Worm (Caenorhabditis elegans): Measurements from ENCODE around the gene ref-1.

The ref-1 gene

DNA sequence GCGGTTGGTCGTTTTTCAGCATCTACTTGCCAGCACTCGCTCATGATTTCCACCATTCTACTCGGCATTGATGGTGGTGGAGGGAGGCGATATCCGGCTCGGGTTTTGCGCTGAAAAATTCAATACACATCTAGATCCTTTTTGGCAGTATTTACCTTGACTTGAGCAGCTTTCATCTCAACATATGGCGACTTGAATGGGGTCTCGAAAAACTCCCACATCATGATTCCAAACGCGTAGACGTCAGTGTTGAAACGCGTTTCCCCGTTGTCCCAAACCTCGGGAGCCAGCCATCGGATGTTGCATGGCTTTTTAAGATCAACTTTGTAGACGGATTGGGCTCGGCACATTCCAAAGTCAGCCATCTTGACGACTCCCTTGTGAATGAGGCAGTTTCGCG lies 19.8 kb upstream of the ref-1 start:
- no peak for TF ChIP-seq crh-2 (tag; optimal IDR thresholded peaks at IDR 0.05)
- no peak for TF ChIP-seq nhr-10 (tag; optimal IDR thresholded peaks at IDR 0.05)
- TF ChIP-seq elt-1 (tag; optimal IDR thresholded peaks at IDR 0.05): no peak
- no peak for TF ChIP-seq lsy-2 (tag; optimal IDR thresholded peaks at IDR 0.05)
- no peak for TF ChIP-seq elt-3 (tag; optimal IDR thresholded peaks at IDR 0.05)
- TF ChIP-seq sma-9 (GFP tag; optimal IDR thresholded peaks at IDR 0.05): no peak
- no peak for TF ChIP-seq sma-9 (tag; optimal IDR thresholded peaks at IDR 0.05)
- no peak for TF ChIP-seq egl-27 (tag; optimal IDR thresholded peaks at IDR 0.05)
- TF ChIP-seq ztf-1 (GFP tag; conservative IDR thresholded peaks at IDR 0.05): no peak
- no peak for TF ChIP-seq alr-1 (tag; optimal IDR thresholded peaks at IDR 0.05)
- no peak for TF ChIP-seq blmp-1 (tag; optimal IDR thresholded peaks at IDR 0.05; ENCODE audit: insufficient read depth)
- TF ChIP-seq nhr-25 (tag; optimal IDR thresholded peaks at IDR 0.05): no peak
- no peak for TF ChIP-seq nhr-11 (tag; optimal IDR thresholded peaks at IDR 0.05)
- no peak for TF ChIP-seq nhr-6 (tag; optimal IDR thresholded peaks at IDR 0.05)
- no peak for TF ChIP-seq nhr-237 (tag; optimal IDR thresholded peaks at IDR 0.05)
- TF ChIP-seq unc-62 (GFP tag; optimal IDR thresholded peaks at IDR 0.05): no peak
- TF ChIP-seq nhr-12 (tag; optimal IDR thresholded peaks at IDR 0.05): no peak
- TF ChIP-seq lin-13 (GFP tag; optimal IDR thresholded peaks at IDR 0.05): no peak

DNA sequence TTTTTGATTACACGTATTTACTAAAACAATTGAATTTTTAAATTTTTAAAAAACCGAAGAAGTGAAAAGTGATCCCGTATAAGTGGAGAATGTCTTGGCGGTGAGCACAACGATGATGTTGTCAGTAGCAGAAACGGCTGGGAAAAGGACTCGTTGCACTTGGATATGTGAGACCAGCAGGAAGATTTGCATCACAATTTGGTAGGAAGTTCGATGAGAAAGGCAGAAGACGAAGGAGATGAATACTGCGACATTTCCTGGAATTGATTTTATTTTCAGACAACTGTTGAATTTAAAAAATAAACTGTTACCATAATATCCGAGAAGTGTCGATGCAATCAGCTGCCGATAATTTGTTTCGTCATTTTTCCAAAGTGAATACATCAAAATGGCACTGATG lies 18.4 kb upstream of the ref-1 start, which contains the start of gene R05H5.4:
TSS of gene R05H5.4 (minus strand) at position 101 of the 400 bp plus-strand sequence.
- TF ChIP-seq gmeb-1 (tag; optimal IDR thresholded peaks at IDR 0.05) (no peak), sma-9 (GFP tag; optimal IDR thresholded peaks at IDR 0.05) (no peak), sma-9 (tag; optimal IDR thresholded peaks at IDR 0.05) (no peak), nhr-6 (tag; optimal IDR thresholded peaks at IDR 0.05) (no peak), mab-5 (tag; optimal IDR thresholded peaks at IDR 0.05) (no peak), nhr-11 (tag; optimal IDR thresholded peaks at IDR 0.05) (no peak), ztf-11 (tag; optimal IDR thresholded peaks at IDR 0.05) (no peak), dmd-4 (tag; optimal IDR thresholded peaks at IDR 0.05) (no peak), crh-2 (tag; optimal IDR thresholded peaks at IDR 0.05) (no peak), ceh-16 (tag; optimal IDR thresholded peaks at IDR 0.05) (no peak), F13H6.1 (tag; optimal IDR thresholded peaks at IDR 0.05) (no peak), sma-3 (GFP tag; optimal IDR thresholded peaks at IDR 0.05) (no peak), alr-1 (tag; optimal IDR thresholded peaks at IDR 0.05) (no peak), zag-1 (tag; optimal IDR thresholded peaks at IDR 0.05) (no peak), nhr-129 (tag; optimal IDR thresholded peaks at IDR 0.05) (no peak), aly-2 (tag; optimal IDR thresholded peaks at IDR 0.05) (no peak), sem-4 (tag; optimal IDR thresholded peaks at IDR 0.05) (no peak), mdl-1 (tag; optimal IDR thresholded peaks at IDR 0.05) (no peak), nhr-23 (tag; optimal IDR thresholded peaks at IDR 0.05) (no peak), ZK546.5 (tag; optimal IDR thresholded peaks at IDR 0.05) (no peak)

DNA sequence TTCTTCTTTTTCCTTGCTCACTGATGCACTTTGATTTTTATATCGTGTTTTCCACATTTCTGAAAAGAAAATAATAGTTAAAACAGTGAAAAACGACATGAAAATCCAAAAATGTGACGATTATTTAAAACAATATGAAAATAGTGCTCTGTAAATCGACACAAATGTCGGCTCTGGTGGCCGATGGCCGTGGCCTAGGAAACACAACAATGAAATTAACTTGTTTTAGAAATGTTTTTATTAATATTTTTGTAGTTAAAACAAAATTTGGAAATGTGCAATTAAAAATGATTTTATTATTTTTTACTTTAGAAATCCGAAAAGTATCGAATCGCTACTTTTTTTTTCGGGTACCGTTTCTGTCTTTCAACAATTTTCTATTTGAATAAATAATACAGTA lies 17.5 kb upstream of the ref-1 start, which contains the start of gene arv-1:
TSS of gene arv-1 (minus strand) at position 65 of the 400 bp plus-strand sequence.
- TF ChIP-seq unc-55 (GFP tag; optimal IDR thresholded peaks at IDR 0.05): peak; percentile 64
- TF ChIP-seq nhr-21 (tag; optimal IDR thresholded peaks at IDR 0.05): peak; percentile 27
- no peak for TF ChIP-seq nhr-6 (tag; optimal IDR thresholded peaks at IDR 0.05)
- TF ChIP-seq ceh-82 (tag; optimal IDR thresholded peaks at IDR 0.05): no peak
- TF ChIP-seq F13H6.1 (tag; optimal IDR thresholded peaks at IDR 0.05): peak; percentile 33
- TF ChIP-seq nhr-11 (tag; optimal IDR thresholded peaks at IDR 0.05): no peak
- TF ChIP-seq crh-2 (tag; optimal IDR thresholded peaks at IDR 0.05): peak; percentile 56
- peak; percentile 33 to 88 for TF ChIP-seq lsy-2 (tag; optimal IDR thresholded peaks at IDR 0.05)
- TF ChIP-seq nhr-10 (tag; optimal IDR thresholded peaks at IDR 0.05): no peak
- peak; percentile 66 for TF ChIP-seq gmeb-1 (tag; optimal IDR thresholded peaks at IDR 0.05)
- TF ChIP-seq ztf-1 (GFP tag; conservative IDR thresholded peaks at IDR 0.05): no peak
- no peak for TF ChIP-seq alr-1 (tag; optimal IDR thresholded peaks at IDR 0.05)
- TF ChIP-seq lin-11 (tag; optimal IDR thresholded peaks at IDR 0.05): no peak
- no peak for TF ChIP-seq ama-1 (optimal IDR thresholded peaks at IDR 0.05)
- peak; percentile 31 for TF ChIP-seq lin-13 (GFP tag; optimal IDR thresholded peaks at IDR 0.05)
- peak; percentile 16 for TF ChIP-seq fos-1 (tag; optimal IDR thresholded peaks at IDR 0.05)
- TF ChIP-seq nhr-25 (tag; optimal IDR thresholded peaks at IDR 0.05): peak; percentile 23
- no peak for TF ChIP-seq nhr-237 (tag; optimal IDR thresholded peaks at IDR 0.05)
- no peak for TF ChIP-seq ceh-16 (tag; optimal IDR thresholded peaks at IDR 0.05)
- no peak for TF ChIP-seq egl-27 (tag; optimal IDR thresholded peaks at IDR 0.05)
- TF ChIP-seq skn-1 (tag; optimal IDR thresholded peaks at IDR 0.05): no peak
- peak; percentile 70 for TF ChIP-seq sma-3 (GFP tag; optimal IDR thresholded peaks at IDR 0.05)
- no peak for TF ChIP-seq mab-5 (tag; optimal IDR thresholded peaks at IDR 0.05)
- TF ChIP-seq C34F6.9 (tag; optimal IDR thresholded peaks at IDR 0.05): peak; percentile 67
- TF ChIP-seq ztf-4 (tag; optimal IDR thresholded peaks at IDR 0.05): peak; percentile 14
- TF ChIP-seq nhr-23 (tag; optimal IDR thresholded peaks at IDR 0.05): no peak
- no peak for TF ChIP-seq elt-3 (tag; optimal IDR thresholded peaks at IDR 0.05)
- no peak for TF ChIP-seq sem-4 (tag; optimal IDR thresholded peaks at IDR 0.05)
- no peak for TF ChIP-seq snpc-4 (tag; optimal IDR thresholded peaks at IDR 0.05)
- TF ChIP-seq lin-39 (tag; optimal IDR thresholded peaks at IDR 0.05): no peak
- no peak for TF ChIP-seq nhr-77 (tag; optimal IDR thresholded peaks at IDR 0.05)
- no peak for TF ChIP-seq ZK546.5 (tag; optimal IDR thresholded peaks at IDR 0.05)
- no peak for TF ChIP-seq Y55F3AM.14 (GFP tag; optimal IDR thresholded peaks at IDR 0.05)
- no peak for TF ChIP-seq unc-39 (tag; optimal IDR thresholded peaks at IDR 0.05)
- TF ChIP-seq nhr-129 (tag; optimal IDR thresholded peaks at IDR 0.05): no peak
- no peak for TF ChIP-seq aly-2 (tag; optimal IDR thresholded peaks at IDR 0.05)
- TF ChIP-seq zag-1 (tag; optimal IDR thresholded peaks at IDR 0.05): no peak
- peak; percentile 72 for TF ChIP-seq sma-9 (GFP tag; optimal IDR thresholded peaks at IDR 0.05)
- TF ChIP-seq sma-9 (tag; optimal IDR thresholded peaks at IDR 0.05): no peak
- no peak for TF ChIP-seq blmp-1 (tag; optimal IDR thresholded peaks at IDR 0.05; ENCODE audit: insufficient read depth)
- no peak for TF ChIP-seq dmd-4 (tag; optimal IDR thresholded peaks at IDR 0.05)
- TF ChIP-seq ztf-11 (tag; optimal IDR thresholded peaks at IDR 0.05): no peak
- no peak for TF ChIP-seq nhr-12 (tag; optimal IDR thresholded peaks at IDR 0.05)

Measured in whole organism, L2 larva.